Worm (Caenorhabditis elegans): ENCODE data around the gene cgt-3.

- TF ChIP-seq klf-2 (GFP tag; conservative IDR thresholded peaks at IDR 0.05) (no peak), ztf-23 (GFP tag; IDR thresholded peaks at IDR 0.05) (no peak), flt-1 (GFP tag; IDR thresholded peaks at IDR 0.05) (no peak), cog-1 (tag; optimal IDR thresholded peaks at IDR 0.05) (no peak), ztf-29 (GFP tag; IDR thresholded peaks at IDR 0.05) (no peak), med-1 (GFP tag; optimal IDR thresholded peaks at IDR 0.05; ENCODE audit: insufficient read depth) (no peak), ref-1 (GFP tag; conservative IDR thresholded peaks at IDR 0.05) (no peak), T22C8.4 (GFP tag; IDR thresholded peaks at IDR 0.05) (no peak), tab-1 (GFP tag; IDR thresholded peaks at IDR 0.05) (no peak)
Observed at ce11 chrII:5964962-5965361, 53.8 kb downstream of the cgt-3 start.
